Fruit fly (Drosophila melanogaster) whole organism, embryonic: ENCODE measurements around the gene CG17190.

Experiments
- Abd-B ChIP-seq: fragments of 200-800 bp; sonication (Bioruptor generic); optimal IDR thresholded peaks from 2 replicates; lab custom pipeline; 2018; ENCODE audit warnings: missing biosample characterization, mild to moderate bottlenecking, missing genetic modification characterization, moderate library complexity
- Ada2b ChIP-seq: fragments of 200-800 bp; sonication (Bioruptor generic); IDR thresholded peaks from 2 replicates; pipeline ENCODE4 v1.3.6; 2022; ENCODE audit warnings: missing biosample characterization, missing genetic modification characterization
- Antp ChIP-seq: fragments of 200-800 bp; sonication (Bioruptor generic); optimal IDR thresholded peaks from 3 replicates; lab custom pipeline; 2016; ENCODE audit warnings: missing biosample characterization, missing genetic modification characterization
- CG10267 ChIP-seq: fragments of 200-800 bp; sonication (Bioruptor generic); optimal IDR thresholded peaks from 2 replicates; lab custom pipeline; 2018; ENCODE audit warnings: missing biosample characterization, mild to moderate bottlenecking, missing genetic modification characterization, moderate library complexity
- CG10654 ChIP-seq: fragments of 200-800 bp; sonication (Bioruptor generic); optimal IDR thresholded peaks from 2 replicates; lab custom pipeline; 2016; ENCODE audit warnings: missing biosample characterization, missing genetic modification characterization
- CG11723 ChIP-seq: fragments of 200-800 bp; sonication (Bioruptor generic); optimal IDR thresholded peaks from 2 replicates; lab custom pipeline; 2017; ENCODE audit warnings: missing biosample characterization, mild to moderate bottlenecking, missing genetic modification characterization
- CG12219 ChIP-seq: fragments of 200-800 bp; sonication (Bioruptor generic); optimal IDR thresholded peaks from 3 replicates; lab custom pipeline; 2018; ENCODE audit warnings: missing biosample characterization, mild to moderate bottlenecking, missing genetic modification characterization
- CG12744 ChIP-seq: fragments of 200-800 bp; sonication (Bioruptor generic); optimal IDR thresholded peaks from 2 replicates; lab custom pipeline; 2016; ENCODE audit warnings: missing biosample characterization, missing genetic modification characterization
- CG13424 ChIP-seq: fragments of 200-800 bp; sonication (Bioruptor generic); optimal IDR thresholded peaks from 2 replicates; lab custom pipeline; 2019; ENCODE audit warnings: missing biosample characterization, mild to moderate bottlenecking, missing genetic modification characterization, moderate library complexity
- CG14441 ChIP-seq: fragments of 200-800 bp; sonication (Bioruptor generic); IDR thresholded peaks from 2 replicates; pipeline ENCODE4 v1.3.6; 2022; ENCODE audit warnings: missing biosample characterization, missing genetic modification characterization
- CG1529 ChIP-seq: fragments of 200-800 bp; sonication (Bioruptor generic); optimal IDR thresholded peaks from 3 replicates; lab custom pipeline; 2018; ENCODE audit warnings: missing biosample characterization, missing genetic modification characterization
- CG15601 ChIP-seq: fragments of 200-800 bp; sonication (Bioruptor generic); optimal IDR thresholded peaks from 3 replicates; lab custom pipeline; 2019; ENCODE audit warnings: missing biosample characterization, mild to moderate bottlenecking, missing genetic modification characterization, moderate library complexity
- CG16815 ChIP-seq: fragments of 200-800 bp; sonication (Bioruptor generic); optimal IDR thresholded peaks from 3 replicates; lab custom pipeline; 2017; ENCODE audit warnings: missing biosample characterization, mild to moderate bottlenecking, missing genetic modification characterization
- CG17186 ChIP-seq: fragments of 200-800 bp; sonication (Bioruptor generic); optimal IDR thresholded peaks from 3 replicates; lab custom pipeline; 2017; ENCODE audit warnings: missing biosample characterization, missing genetic modification reagents, missing genetic modification characterization
- CG2116 ChIP-seq: fragments of 200-800 bp; sonication (Bioruptor generic); optimal IDR thresholded peaks from 3 replicates; lab custom pipeline; 2018; ENCODE audit warnings: missing biosample characterization, mild to moderate bottlenecking, missing genetic modification characterization
- CG2678 ChIP-seq: fragments of 200-800 bp; sonication (Bioruptor generic); optimal IDR thresholded peaks from 3 replicates; lab custom pipeline; 2019; ENCODE audit warnings: missing biosample characterization, mild to moderate bottlenecking, missing genetic modification characterization, moderate library complexity
- CG3281 ChIP-seq: fragments of 200-800 bp; sonication (Bioruptor generic); optimal IDR thresholded peaks from 3 replicates; lab custom pipeline; 2017; ENCODE audit warnings: missing biosample characterization, mild to moderate bottlenecking, missing genetic modification characterization
- CG3407 ChIP-seq: fragments of 200-800 bp; sonication (Bioruptor generic); optimal IDR thresholded peaks from 2 replicates; lab custom pipeline; 2018; ENCODE audit warnings: missing biosample characterization, mild to moderate bottlenecking, missing genetic modification characterization
- CG5245 ChIP-seq: fragments of 200-800 bp; sonication (Bioruptor generic); optimal IDR thresholded peaks from 3 replicates; lab custom pipeline; 2016; ENCODE audit warnings: missing biosample characterization, missing genetic modification characterization
- CG6654 ChIP-seq: fragments of 200-800 bp; sonication (Bioruptor generic); optimal IDR thresholded peaks from 2 replicates; lab custom pipeline; 2017; ENCODE audit warnings: missing biosample characterization, mild to moderate bottlenecking, missing genetic modification characterization
- CG6765 ChIP-seq: fragments of 200-800 bp; sonication (Bioruptor generic); optimal IDR thresholded peaks from 3 replicates; lab custom pipeline; 2017; ENCODE audit warnings: missing biosample characterization, mild to moderate bottlenecking, missing genetic modification characterization
- CG7928 ChIP-seq: fragments of 200-800 bp; sonication (Bioruptor generic); optimal IDR thresholded peaks from 2 replicates; lab custom pipeline; 2017; ENCODE audit warnings: missing biosample characterization, mild to moderate bottlenecking, missing genetic modification characterization
- CG9932 ChIP-seq: fragments of 200-800 bp; sonication (Bioruptor generic); IDR thresholded peaks from 2 replicates; pipeline ENCODE4 v1.3.6; 2022; ENCODE audit warnings: missing biosample characterization, missing genetic modification characterization
- CoRest ChIP-seq: fragments of 200-800 bp; sonication (Bioruptor generic); optimal IDR thresholded peaks from 3 replicates; lab custom pipeline; 2018; ENCODE audit warnings: missing biosample characterization, mild to moderate bottlenecking, missing genetic modification characterization, moderate library complexity
- Deaf1 ChIP-seq: fragments of 200-800 bp; optimal IDR thresholded peaks from 3 replicates; lab custom pipeline; 2019; ENCODE audit warnings: missing biosample characterization, mild to moderate bottlenecking, missing genetic modification characterization, moderate library complexity
- Dip3 ChIP-seq: fragments of 200-800 bp; sonication (Bioruptor generic); optimal IDR thresholded peaks from 3 replicates; lab custom pipeline; 2016; ENCODE audit warnings: missing biosample characterization, missing genetic modification characterization
- E2f2 ChIP-seq: fragments of 200-800 bp; sonication (Bioruptor generic); IDR thresholded peaks from 2 replicates; pipeline ENCODE4 v1.3.6; 2022; ENCODE audit warnings: missing biosample characterization, missing genetic modification characterization
- Elba2 ChIP-seq: fragments of 200-800 bp; sonication (Bioruptor generic); optimal IDR thresholded peaks from 3 replicates; lab custom pipeline; 2016; ENCODE audit warnings: missing biosample characterization, missing genetic modification characterization
- GATAe ChIP-seq: fragments of 200-800 bp; sonication (Bioruptor generic); conservative IDR thresholded peaks from 2 replicates; pipeline ENCODE4 v1.3.6; 2022; ENCODE audit warnings: missing biosample characterization, missing genetic modification characterization
- Hr39 ChIP-seq: fragments of >200 bp; optimal IDR thresholded peaks from 2 replicates; lab custom pipeline; 2017
- Lim3 ChIP-seq: fragments of 200-800 bp; sonication (Bioruptor generic); IDR thresholded peaks from 2 replicates; pipeline ENCODE4 v1.3.6; 2022; ENCODE audit warnings: missing biosample characterization, missing genetic modification characterization
- MTF-1 ChIP-seq: fragments of 200-800 bp; sonication (Bioruptor generic); optimal IDR thresholded peaks from 2 replicates; lab custom pipeline; 2018; ENCODE audit warnings: missing biosample characterization, mild to moderate bottlenecking, missing genetic modification characterization, borderline replicate concordance
- NC2α ChIP-seq: fragments of 200-800 bp; sonication (Bioruptor generic); optimal IDR thresholded peaks from 2 replicates; lab custom pipeline; 2016; ENCODE audit warnings: missing biosample characterization, missing genetic modification characterization
- Optix ChIP-seq: fragments of 200-800 bp; sonication (Bioruptor generic); IDR thresholded peaks from 3 replicates; pipeline ENCODE4 v1.3.6; 2022; ENCODE audit warnings: missing biosample characterization, missing genetic modification characterization
- Xbp1 ChIP-seq: fragments of 200-800 bp; sonication (Bioruptor generic); optimal IDR thresholded peaks from 3 replicates; lab custom pipeline; 2016; ENCODE audit warnings: missing biosample characterization, mild to moderate bottlenecking, missing genetic modification characterization
- caup ChIP-seq: fragments of 200-800 bp; sonication (Bioruptor generic); optimal IDR thresholded peaks from 3 replicates; lab custom pipeline; 2017; ENCODE audit warnings: missing biosample characterization, mild to moderate bottlenecking, missing genetic modification characterization, moderate library complexity; ENCODE audit not compliant: severe bottlenecking
- danr ChIP-seq: fragments of 200-800 bp; sonication (Bioruptor generic); IDR thresholded peaks from 2 replicates; pipeline ENCODE4 v1.3.6; 2022; ENCODE audit warnings: missing biosample characterization, missing genetic modification characterization
- disco-r ChIP-seq: fragments of 200-800 bp; sonication (Bioruptor generic); optimal IDR thresholded peaks from 2 replicates; lab custom pipeline; 2016; ENCODE audit warnings: missing biosample characterization, missing genetic modification characterization
- dmrt11E ChIP-seq: fragments of 200-800 bp; sonication (Bioruptor generic); optimal IDR thresholded peaks from 3 replicates; lab custom pipeline; 2018; ENCODE audit warnings: missing biosample characterization, mild to moderate bottlenecking, missing genetic modification characterization, moderate library complexity
- ems ChIP-seq: fragments of 200-800 bp; sonication (Bioruptor generic); optimal IDR thresholded peaks from 3 replicates; lab custom pipeline; 2016; ENCODE audit warnings: missing biosample characterization, missing genetic modification characterization
- en ChIP-seq: fragments of 200-800 bp; sonication (Bioruptor generic); optimal IDR thresholded peaks from 2 replicates; lab custom pipeline; 2016; ENCODE audit warnings: missing biosample characterization, missing genetic modification characterization
- ftz-f1 ChIP-seq: fragments of 200-800 bp; sonication (Bioruptor generic); optimal IDR thresholded peaks from 2 replicates; lab custom pipeline; 2016; ENCODE audit warnings: missing biosample characterization, missing genetic modification characterization
- insv ChIP-seq, 2 experiments: fragments of 200-800 bp; sonication (Bioruptor generic); optimal IDR thresholded peaks; 3 replicates each; lab custom pipeline; 2016 to 2018; ENCODE audit warnings: missing biosample characterization in 2 of 2, missing genetic modification characterization in 2 of 2
- nau ChIP-seq: fragments of 200-800 bp; sonication (Bioruptor generic); optimal IDR thresholded peaks from 3 replicates; lab custom pipeline; 2017; ENCODE audit warnings: missing biosample characterization, mild to moderate bottlenecking, missing genetic modification characterization, missing genetic modification reagents
- p53 ChIP-seq: fragments of 200-800 bp; sonication (Bioruptor generic); optimal IDR thresholded peaks from 2 replicates; lab custom pipeline; 2016; ENCODE audit warnings: missing biosample characterization, missing genetic modification characterization
- pfk ChIP-seq: fragments of 200-800 bp; sonication (Bioruptor generic); optimal IDR thresholded peaks from 2 replicates; lab custom pipeline; 2018; ENCODE audit warnings: missing biosample characterization, mild to moderate bottlenecking, missing genetic modification characterization, moderate library complexity
- scrt ChIP-seq: fragments of 200-800 bp; sonication (Bioruptor generic); optimal IDR thresholded peaks from 2 replicates; lab custom pipeline; 2018; ENCODE audit warnings: missing biosample characterization, mild to moderate bottlenecking, missing genetic modification characterization, moderate library complexity
- sens-2 ChIP-seq: fragments of 200-800 bp; sonication (Bioruptor generic); IDR thresholded peaks from 2 replicates; pipeline ENCODE4 v1.3.6; 2022; ENCODE audit warnings: missing biosample characterization, missing genetic modification characterization
- trh ChIP-seq: fragments of 200-800 bp; sonication (Bioruptor generic); optimal IDR thresholded peaks from 2 replicates; lab custom pipeline; 2016; ENCODE audit warnings: missing biosample characterization, missing genetic modification characterization
- tx ChIP-seq: fragments of 200-800 bp; sonication (Bioruptor generic); optimal IDR thresholded peaks from 2 replicates; lab custom pipeline; 2016; ENCODE audit warnings: missing biosample characterization, missing genetic modification characterization
- wor ChIP-seq: fragments of 200-800 bp; sonication (Bioruptor generic); IDR thresholded peaks from 2 replicates; pipeline ENCODE4 v1.3.6; 2022; ENCODE audit warnings: missing biosample characterization, missing genetic modification characterization

Gene CG17190

DNA sequence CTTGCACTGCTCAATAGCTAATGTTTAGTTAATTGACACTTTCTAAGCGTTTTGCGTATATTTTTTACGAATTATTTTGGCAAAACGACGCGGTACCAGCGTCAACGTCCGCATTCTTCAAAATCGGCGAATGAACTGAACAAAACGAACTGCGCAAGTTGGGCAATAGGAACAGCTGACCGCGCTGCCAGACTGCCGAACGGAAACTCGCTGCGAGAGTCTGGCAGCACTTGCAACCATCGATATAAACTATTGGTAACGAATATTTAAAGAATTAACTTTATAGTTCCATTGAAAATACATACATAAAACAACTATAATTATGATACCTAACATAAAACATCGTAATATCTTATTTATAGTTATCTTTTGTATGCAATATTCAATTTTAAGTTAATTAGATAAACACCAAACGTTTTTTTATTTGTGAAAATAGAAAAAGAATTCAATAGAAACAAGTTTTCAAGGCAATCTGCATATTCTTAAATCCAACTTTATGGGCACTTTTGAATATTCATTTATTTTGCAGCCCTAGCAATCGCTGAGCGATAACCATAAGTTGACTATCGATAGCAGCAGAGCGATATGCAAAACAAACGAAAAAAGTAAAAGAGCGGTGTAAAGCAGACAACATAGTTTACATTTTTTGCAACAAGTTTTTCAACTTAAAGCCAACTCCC, 4.8 kb downstream of the CG17190 start, which contains the start of the genes Hs6st and MED25 (continued):
- no peak for TF ChIP-seq CG16815 (GFP tag; lab: Kevin White, UChicago)
- no peak for TF ChIP-seq en (GFP tag; lab: Kevin White, UChicago)
- no peak for TF ChIP-seq trh
- no peak for TF ChIP-seq CG12219 (GFP tag; lab: Kevin White, UChicago)
- peak; percentile 47 for TF ChIP-seq CG15601 (tag; lab: Kevin White, UChicago)
- TF ChIP-seq Dip3 (GFP tag; lab: Kevin White, UChicago), result no peak
- peak; percentile 72 for TF ChIP-seq CG10267 (tag; lab: Kevin White, UChicago)
- TF ChIP-seq E2f2 (GFP tag; lab: Robert Waterston, UW), result peak; percentile 55
- TF ChIP-seq CG14441 (GFP tag; lab: Robert Waterston, UW), result no peak
- TF ChIP-seq wor, result no peak
- TF ChIP-seq CG11723 (GFP tag; lab: Kevin White, UChicago), result no peak
- no peak for TF ChIP-seq Optix (GFP tag; lab: Robert Waterston, UW)
- TF ChIP-seq CG3281 (GFP tag; lab: Kevin White, UChicago), result no peak
- TF ChIP-seq NC2α, result no peak
- TF ChIP-seq caup (GFP tag; lab: Kevin White, UChicago), result peak; percentile 65
- TF ChIP-seq danr, result no peak
- TF ChIP-seq CG13424 (tag; lab: Kevin White, UChicago), result no peak
- TF ChIP-seq Ada2b (GFP tag; lab: Robert Waterston, UW), result no peak; the same call in 1 of the 2 replicates
- TF ChIP-seq CG6654, result no peak
- no peak for TF ChIP-seq sens-2 (GFP tag; lab: Robert Waterston, UW)
- no peak for TF ChIP-seq scrt (GFP tag; lab: Kevin White, UChicago)
- TF ChIP-seq CG1529, result no peak
- no peak for TF ChIP-seq CG2678
- TF ChIP-seq Lim3 (GFP tag; lab: Robert Waterston, UW), result no peak
- TF ChIP-seq CoRest (tag; lab: Kevin White, UChicago), result peak; percentile 49
- TF ChIP-seq CG5245 (GFP tag; lab: Kevin White, UChicago), result no peak
- TF ChIP-seq GATAe (GFP tag; lab: Robert Waterston, UW), result no peak
- TF ChIP-seq CG3407 (GFP tag; lab: Kevin White, UChicago), result no peak
- no peak for TF ChIP-seq tx
- no peak for TF ChIP-seq disco-r
- no peak for TF ChIP-seq Antp (GFP tag; lab: Kevin White, UChicago)
- TF ChIP-seq CG12744, result no peak
- TF ChIP-seq MTF-1 (GFP tag; lab: Kevin White, UChicago), result peak; percentile 6
- TF ChIP-seq CG6765 (GFP tag; lab: Kevin White, UChicago), result peak; percentile 17
- TF ChIP-seq CG10654 (GFP tag; lab: Kevin White, UChicago), result peak; percentile 49
- TF ChIP-seq CG2116 (GFP tag; lab: Kevin White, UChicago), result peak; percentile 76
- TF ChIP-seq Xbp1 (GFP tag; lab: Kevin White, UChicago), result peak; percentile 19
- peak; percentile 29; the same call in 1 of the 2 replicates for TF ChIP-seq CG9932 (GFP tag; lab: Robert Waterston, UW)
- TF ChIP-seq ems (GFP tag; lab: Kevin White, UChicago), result no peak
- no peak for TF ChIP-seq p53 (GFP tag; lab: Kevin White, UChicago)
- TF ChIP-seq CG17186 (GFP tag; lab: Kevin White, UChicago), result peak; percentile 84
- TF ChIP-seq ftz-f1, result peak; percentile 13
- TF ChIP-seq Abd-B, result peak; percentile 41
- peak; percentile 98 for TF ChIP-seq Elba2 (GFP tag; lab: Kevin White, UChicago)
- no peak for TF ChIP-seq Hr39 (lab: Kevin White, UChicago)
- TF ChIP-seq pfk (GFP tag; lab: Kevin White, UChicago), result peak; percentile 14
- no peak for TF ChIP-seq Deaf1
- peak; percentile 93 for TF ChIP-seq CG7928 (GFP tag; lab: Kevin White, UChicago)
- TF ChIP-seq dmrt11E (tag; lab: Kevin White, UChicago), result peak; percentile 5
- TF ChIP-seq nau (GFP tag; lab: Kevin White, UChicago), result no peak
- TF ChIP-seq insv (GFP tag; optimal IDR thresholded peaks at IDR 0.05; lab: Kevin White, UChicago), result peak in 1 of 2 experiments; percentile 48
